Worm (Caenorhabditis elegans) whole organism, young adult: ENCODE results near the gene rgr-1.

Experiments used
- C06A6.2 ChIP-seq: fragments of 200-800 bp; sonication (Bioruptor generic); conservative IDR thresholded peaks from 2 replicates; pipeline ENCODE4 v1.3.6; 2022; ENCODE audit warnings: missing genetic modification characterization, missing compliant biosample characterization
- D2030.7 ChIP-seq: fragments of 200-800 bp; sonication (Bioruptor generic); IDR thresholded peaks from 2 replicates; pipeline ENCODE4 v1.3.6; 2022; ENCODE audit warnings: missing genetic modification reagents, missing genetic modification characterization, missing compliant biosample characterization
- F10E7.11 ChIP-seq: sonication (generic microtip); optimal IDR thresholded peaks from 2 replicates; lab custom pipeline; 2017; ENCODE audit warnings: mild to moderate bottlenecking, missing genetic modification characterization, moderate library complexity, missing compliant biosample characterization
- F33H1.4 ChIP-seq: fragments of 200-800 bp; sonication (Bioruptor generic); IDR thresholded peaks from 2 replicates; pipeline ENCODE4 v1.3.6; 2022; ENCODE audit warnings: missing genetic modification reagents, missing genetic modification characterization, missing compliant biosample characterization
- F37B4.10 ChIP-seq: fragments of 200-800 bp; sonication (Bioruptor generic); IDR thresholded peaks from 2 replicates; pipeline ENCODE4 v1.3.6; 2022; ENCODE audit warnings: missing genetic modification characterization, missing compliant biosample characterization
- F49E8.2 ChIP-seq: sonication (generic microtip); optimal IDR thresholded peaks from 3 replicates; lab custom pipeline; 2017; ENCODE audit warnings: missing genetic modification characterization, mild to moderate bottlenecking, missing compliant biosample characterization, antibody characterized with exemption, moderate library complexity; ENCODE audit not compliant: insufficient read depth
- F52B5.7 ChIP-seq: sonication (generic microtip); optimal IDR thresholded peaks from 2 replicates; lab custom pipeline; 2016; ENCODE audit warnings: mild to moderate bottlenecking, missing genetic modification characterization, missing compliant biosample characterization
- Y56A3A.18 ChIP-seq: fragments of 200-800 bp; sonication (Bioruptor generic); IDR thresholded peaks from 2 replicates; pipeline ENCODE4 v1.3.6; 2022; ENCODE audit warnings: missing genetic modification reagents, missing genetic modification characterization, missing compliant biosample characterization
- ama-1 ChIP-seq, 3 experiments: fragments of 150-350 bp in 1 of 3; sonication (generic microtip) in 2 of 3; optimal IDR thresholded peaks; 2 replicates each; lab custom pipeline; 2014 to 2018; ENCODE audit warnings: missing biosample characterization in 2 of 3, missing genetic modification characterization in 2 of 3, missing genetic modification reagents in 2 of 3
- attf-3 ChIP-seq: fragments of 200-800 bp; sonication (Bioruptor generic); conservative IDR thresholded peaks from 2 replicates; pipeline ENCODE4 v1.3.6; 2022; ENCODE audit warnings: missing genetic modification reagents, missing genetic modification characterization, missing compliant biosample characterization
- cebp-1 ChIP-seq, 2 experiments: fragments of 200-800 bp in 1 of 2; sonication (Bioruptor generic) in 1 of 2; sonication (generic microtip) in 1 of 2; IDR thresholded peaks in 1 of 2; optimal IDR thresholded peaks in 1 of 2; 2 replicates each; pipeline versions ENCODE4 v1.3.6 to Lab custom; 2017 to 2022; ENCODE audit warnings: missing compliant biosample characterization in 2 of 2, missing genetic modification characterization in 2 of 2, mild to moderate bottlenecking in 1 of 2, missing genetic modification reagents in 1 of 2, moderate library complexity in 1 of 2
- chd-7 ChIP-seq: sonication (generic microtip); optimal IDR thresholded peaks from 2 replicates; lab custom pipeline; 2016; ENCODE audit warnings: mild to moderate bottlenecking, missing genetic modification characterization, moderate library complexity, missing compliant biosample characterization
- dpff-1 ChIP-seq: sonication (generic microtip); optimal IDR thresholded peaks from 2 replicates; lab custom pipeline; 2017; ENCODE audit warnings: mild to moderate bottlenecking, missing genetic modification characterization, missing compliant biosample characterization
- dpl-1 ChIP-seq: fragments of 150-350 bp; optimal IDR thresholded peaks from 2 replicates; lab custom pipeline; 2014; ENCODE audit warnings: missing biosample characterization, missing genetic modification reagents, missing genetic modification characterization
- efl-1 ChIP-seq: fragments of 150-350 bp; optimal IDR thresholded peaks from 2 replicates; lab custom pipeline; 2014; ENCODE audit warnings: missing biosample characterization, missing genetic modification reagents, missing genetic modification characterization
- hsf-1 ChIP-seq: fragments of 200-800 bp; sonication (Bioruptor generic); IDR thresholded peaks from 2 replicates; pipeline ENCODE4 v1.3.6; 2022; ENCODE audit warnings: missing genetic modification reagents, missing genetic modification characterization, missing compliant biosample characterization
- let-526 ChIP-seq: fragments of 200-800 bp; sonication (Bioruptor generic); IDR thresholded peaks from 2 replicates; pipeline ENCODE4 v1.3.6; 2022; ENCODE audit warnings: missing genetic modification reagents, missing genetic modification characterization, missing compliant biosample characterization
- let-607 ChIP-seq, 2 experiments: fragments of 200-800 bp in 1 of 2; sonication (Bioruptor generic) in 1 of 2; sonication (generic microtip) in 1 of 2; optimal IDR thresholded peaks; 2 replicates each; lab custom pipeline; 2016 to 2018; ENCODE audit warnings: mild to moderate bottlenecking in 2 of 2, missing compliant biosample characterization in 2 of 2, missing genetic modification characterization in 2 of 2, moderate library complexity in 2 of 2, missing genotype in 1 of 2
- lin-26 ChIP-seq: fragments of 200-800 bp; sonication (Bioruptor generic); IDR thresholded peaks from 2 replicates; pipeline ENCODE4 v1.3.6; 2022; ENCODE audit warnings: missing genetic modification reagents, missing genetic modification characterization, missing compliant biosample characterization
- lin-35 ChIP-seq, 3 experiments: fragments of 150-350 bp in 2 of 3; sonication (generic microtip) in 1 of 3; optimal IDR thresholded peaks; 2 replicates each; lab custom pipeline; 2014 to 2018; ENCODE audit warnings: missing biosample characterization in 3 of 3, missing genetic modification characterization in 3 of 3, missing genetic modification reagents in 3 of 3
- lin-54 ChIP-seq: fragments of 200-800 bp; sonication (Bioruptor generic); optimal IDR thresholded peaks from 2 replicates; lab custom pipeline; 2018; ENCODE audit warnings: mild to moderate bottlenecking, missing genetic modification characterization, missing compliant biosample characterization
- lsy-27 ChIP-seq: sonication (generic microtip); optimal IDR thresholded peaks from 2 replicates; lab custom pipeline; 2017; ENCODE audit warnings: missing genetic modification characterization, mild to moderate bottlenecking, missing compliant biosample characterization, antibody characterized with exemption, missing genotype, borderline replicate concordance; ENCODE audit not compliant: insufficient read depth
- madf-6 ChIP-seq: fragments of 200-800 bp; sonication (Bioruptor generic); IDR thresholded peaks from 2 replicates; pipeline ENCODE4 v1.3.6; 2022; ENCODE audit warnings: missing genetic modification reagents, missing genetic modification characterization, missing compliant biosample characterization
- mcd-1 ChIP-seq: fragments of 200-800 bp; sonication (Bioruptor generic); IDR thresholded peaks from 2 replicates; pipeline ENCODE4 v1.3.6; 2022; ENCODE audit warnings: missing genetic modification reagents, missing genetic modification characterization, missing compliant biosample characterization
- mel-28 ChIP-seq: sonication (generic microtip); optimal IDR thresholded peaks from 2 replicates; lab custom pipeline; 2016; ENCODE audit warnings: borderline replicate concordance, mild to moderate bottlenecking, missing genetic modification characterization, missing compliant biosample characterization
- nhr-27 ChIP-seq: fragments of 200-800 bp; sonication (Bioruptor generic); optimal IDR thresholded peaks from 2 replicates; lab custom pipeline; 2018; ENCODE audit warnings: mild to moderate bottlenecking, missing genetic modification characterization, moderate library complexity, missing compliant biosample characterization
- nhr-90 ChIP-seq: sonication (generic microtip); optimal IDR thresholded peaks from 2 replicates; lab custom pipeline; 2016; ENCODE audit warnings: missing genotype, mild to moderate bottlenecking, missing genetic modification characterization, missing compliant biosample characterization
- pbrm-1 ChIP-seq: fragments of 200-800 bp; sonication (Bioruptor generic); IDR thresholded peaks from 2 replicates; pipeline ENCODE4 v1.3.6; 2022; ENCODE audit warnings: missing genetic modification reagents, missing genetic modification characterization, missing compliant biosample characterization
- repo-1 ChIP-seq: sonication (generic microtip); optimal IDR thresholded peaks from 2 replicates; lab custom pipeline; 2017; ENCODE audit warnings: mild to moderate bottlenecking, missing genetic modification characterization, missing compliant biosample characterization
- snpc-1.1 ChIP-seq: sonication (generic microtip); optimal IDR thresholded peaks from 2 replicates; lab custom pipeline; 2017; ENCODE audit warnings: missing genetic modification characterization, mild to moderate bottlenecking, missing compliant biosample characterization, antibody characterized with exemption, moderate library complexity, missing genotype, missing genetic modification reagents; ENCODE audit not compliant: insufficient read depth
- tlf-1 ChIP-seq: fragments of 200-800 bp; sonication (Bioruptor generic); optimal IDR thresholded peaks from 2 replicates; lab custom pipeline; 2018; ENCODE audit warnings: mild to moderate bottlenecking, missing genetic modification characterization, missing compliant biosample characterization
- ztf-22 ChIP-seq: fragments of 200-800 bp; sonication (Bioruptor generic); optimal IDR thresholded peaks from 2 replicates; lab custom pipeline; 2018; ENCODE audit warnings: mild to moderate bottlenecking, missing genetic modification characterization, moderate library complexity, missing compliant biosample characterization
- ztf-3 ChIP-seq: fragments of 200-800 bp; sonication (Bioruptor generic); optimal IDR thresholded peaks from 2 replicates; lab custom pipeline; 2018; ENCODE audit warnings: mild to moderate bottlenecking, missing genetic modification characterization, missing compliant biosample characterization

rgr-1 gene

DNA sequence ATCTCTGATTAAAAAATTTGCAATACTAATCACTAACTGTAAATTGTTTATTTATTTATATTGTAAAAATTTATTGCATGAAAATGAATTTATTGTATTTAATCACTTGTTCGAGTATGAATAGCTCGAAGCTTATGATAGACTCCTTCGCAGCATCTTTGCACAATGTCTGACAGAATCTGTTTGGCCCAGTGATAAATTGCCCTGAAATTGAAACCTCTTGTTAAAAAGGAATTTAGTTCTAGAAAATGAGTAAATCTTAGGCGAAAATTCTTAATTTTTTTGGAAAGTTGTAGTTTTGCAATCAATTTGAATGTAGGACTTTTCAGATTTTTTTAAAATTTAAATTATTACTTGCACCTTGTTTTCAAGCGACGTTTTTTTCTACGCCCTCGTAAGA, 41.5 kb downstream of the rgr-1 start (continued):
- TF ChIP-seq let-526 (no peak), lsy-27 (tag; lab: Kevin White, UChicago) (no peak), D2030.7 (GFP tag; lab: Robert Waterston, UW) (0 out of 2 replicates have a peak, but pooled peaks have one; percentile 16), dpl-1 (GFP tag; lab: Kevin White, UChicago) (no peak), nhr-27 (no peak), hsf-1 (GFP tag; lab: Robert Waterston, UW) (0 out of 2 replicates have a peak, but pooled peaks have one; percentile 22)

ce11 chrIII:9439399-9439798, 45.9 kb downstream of the rgr-1 start, which contains the start of gene F54C8.1:
TSS of gene F54C8.1 (plus strand) at chrIII:9439699.
- TF ChIP-seq tlf-1 (GFP tag; lab: Kevin White, UChicago) (no peak), let-607 (tag; optimal IDR thresholded peaks at IDR 0.05; lab: Kevin White, UChicago) (no peak), C06A6.2 (GFP tag; lab: Robert Waterston, UW) (no peak), madf-6 (GFP tag; lab: Robert Waterston, UW) (no peak), attf-3 (GFP tag; lab: Robert Waterston, UW) (no peak), nhr-90 (no peak), F52B5.7 (tag; lab: Kevin White, UChicago) (no peak), ztf-3 (GFP tag; lab: Kevin White, UChicago) (no peak), mcd-1 (GFP tag; lab: Robert Waterston, UW) (no peak)

- TF ChIP-seq repo-1 (tag; lab: Kevin White, UChicago), result peak; percentile 66
- peak; percentile 17; the same call in 1 of the 2 replicates for TF ChIP-seq mcd-1 (GFP tag; lab: Robert Waterston, UW)
- peak; percentile 19 for TF ChIP-seq F49E8.2 (tag; lab: Kevin White, UChicago)
- peak; percentile 35 for TF ChIP-seq madf-6 (GFP tag; lab: Robert Waterston, UW)
- TF ChIP-seq ztf-22, result no peak
- peak; percentile 46 for TF ChIP-seq ama-1 (optimal IDR thresholded peaks at IDR 0.05; lab: Kevin White, UChicago)
- peak in 1 of 2 experiments; percentile 30 for TF ChIP-seq ama-1 (GFP tag; optimal IDR thresholded peaks at IDR 0.05; lab: Kevin White, UChicago)
- TF ChIP-seq dpff-1, result peak; percentile 10
- TF ChIP-seq efl-1, result no peak
- no peak for TF ChIP-seq snpc-1.1 (tag; lab: Kevin White, UChicago)
- peak; percentile 8; the same call in 1 of the 2 replicates for TF ChIP-seq pbrm-1 (GFP tag; lab: Robert Waterston, UW)
- no peak for TF ChIP-seq F10E7.11
- TF ChIP-seq Y56A3A.18, result peak; percentile 76; the same call in 1 of the 2 replicates
- TF ChIP-seq chd-7, result peak; percentile 1
- TF ChIP-seq lin-26 (GFP tag; lab: Robert Waterston, UW), result peak; percentile 37; the same call in 1 of the 2 replicates
- TF ChIP-seq mel-28 (tag; lab: Kevin White, UChicago), result no peak
- peak; percentile 10 for TF ChIP-seq lin-54 (GFP tag; lab: Kevin White, UChicago)
- TF ChIP-seq F33H1.4, result 0 out of 2 replicates have a peak, but pooled peaks have one; percentile 13
- TF ChIP-seq hsf-1 (GFP tag; lab: Robert Waterston, UW), result 0 out of 2 replicates have a peak, but pooled peaks have one; percentile 33
- TF ChIP-seq lin-35 (GFP tag; optimal IDR thresholded peaks at IDR 0.05; lab: Kevin White, UChicago), result peak in 1 of 3 experiments; percentile 18
- 0 out of 2 replicates have a peak, but pooled peaks have one; percentile 56 for TF ChIP-seq F37B4.10 (GFP tag; lab: Robert Waterston, UW)
- no peak for TF ChIP-seq cebp-1 (GFP tag; IDR thresholded peaks at IDR 0.05; lab: Robert Waterston, UW)
- peak; percentile 28 for TF ChIP-seq cebp-1 (tag; optimal IDR thresholded peaks at IDR 0.05; lab: Kevin White, UChicago)
Observed at ce11 chrIII:9441133-9441532, 47.6 kb downstream of the rgr-1 start, which contains the start of gene emb-30. TSS of gene emb-30 (minus strand) at chrIII:9441460.
